Worm (Caenorhabditis elegans): ENCODE measurements around the gene pmp-1.
"Not testable (repeated sequence)": the region's sequence is repeated elsewhere in the genome, so short reads cannot be mapped to it uniquely, and the experiment has no call there.

pmp-1 gene

ce11 chrII:6883716-6884115 lies at the start of gene pmp-1:
pmp-1 (minus strand) TSS chrII:6883754.
- TF ChIP-seq unc-62 (GFP tag; optimal IDR thresholded peaks at IDR 0.05): no peak

- no peak for TF ChIP-seq unc-62 (GFP tag; optimal IDR thresholded peaks at IDR 0.05)
Measured at ce11 chrII:6932978-6933377, 49.4 kb upstream of the pmp-1 start.

ce11 chrII:6930072-6930471 lies 46.5 kb upstream of the pmp-1 start:
- no peak for TF ChIP-seq unc-62 (GFP tag; optimal IDR thresholded peaks at IDR 0.05)

ce11 chrII:6928416-6928815 lies 44.9 kb upstream of the pmp-1 start, which contains the start of gene flcn-1:
flcn-1 (plus strand) TSS chrII:6928763.
- no peak for TF ChIP-seq unc-62 (GFP tag; optimal IDR thresholded peaks at IDR 0.05)

DNA sequence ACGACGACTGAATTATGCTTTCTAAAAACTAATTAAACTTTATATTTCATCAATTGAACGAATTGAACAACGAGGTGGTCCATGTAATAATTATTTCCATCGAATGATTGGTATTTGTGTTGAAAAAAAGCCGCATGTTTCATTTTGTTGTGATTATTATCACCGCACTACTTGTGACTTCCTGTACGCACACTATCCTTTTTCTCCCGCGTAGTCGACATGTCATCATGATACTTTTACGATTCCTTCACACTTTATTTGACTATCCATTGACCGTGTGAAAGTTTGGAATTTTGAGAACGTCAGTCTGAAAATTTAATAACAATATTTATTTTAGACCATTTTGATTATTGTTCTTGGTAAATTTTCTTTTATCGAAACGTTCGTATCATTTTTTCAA lies 44.0 kb upstream of the pmp-1 start, which contains the start of gene F22D3.4:
TSS of gene F22D3.4 (minus strand) at position 1 of the 400 bp plus-strand sequence.
- TF ChIP-seq unc-62 (GFP tag; optimal IDR thresholded peaks at IDR 0.05): no peak

- TF ChIP-seq unc-62 (GFP tag; optimal IDR thresholded peaks at IDR 0.05): no peak
Measured at ce11 chrII:6927034-6927433, 43.5 kb upstream of the pmp-1 start.

DNA sequence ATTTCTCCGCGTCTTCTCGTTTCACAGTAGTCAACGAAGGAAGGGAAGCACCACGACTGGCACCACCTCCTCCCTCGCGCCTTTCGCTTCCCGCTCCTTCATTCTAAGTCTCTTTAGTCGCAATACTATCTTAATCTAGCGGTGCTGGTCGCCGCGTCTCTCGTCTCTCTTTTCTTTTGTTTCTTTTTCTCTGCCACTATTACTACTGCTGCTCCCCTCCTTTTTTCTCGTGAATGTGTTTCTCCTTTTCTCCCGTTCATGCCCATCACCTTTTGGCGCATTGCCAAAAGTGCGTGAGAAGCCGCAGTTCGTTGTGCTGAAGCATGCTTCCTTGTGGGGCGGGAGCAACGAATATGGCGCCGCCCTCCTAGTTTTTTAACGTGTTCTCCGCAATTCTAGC lies 42.9 kb upstream of the pmp-1 start:
- TF ChIP-seq unc-62 (GFP tag; optimal IDR thresholded peaks at IDR 0.05): no peak

ce11 chrII:6926054-6926453 lies 42.5 kb upstream of the pmp-1 start:
- TF ChIP-seq unc-62 (GFP tag; optimal IDR thresholded peaks at IDR 0.05): no peak

- TF ChIP-seq unc-62 (GFP tag; optimal IDR thresholded peaks at IDR 0.05): no peak
Measured at ce11 chrII:6923792-6924191, 40.2 kb upstream of the pmp-1 start.

ce11 chrII:6919363-6919851 lies 35.9 kb upstream of the pmp-1 start, which contains the start of gene B0252.1:
B0252.1 (plus strand) TSS chrII:6919680.
- TF ChIP-seq unc-62 (GFP tag; optimal IDR thresholded peaks at IDR 0.05): no peak

DNA sequence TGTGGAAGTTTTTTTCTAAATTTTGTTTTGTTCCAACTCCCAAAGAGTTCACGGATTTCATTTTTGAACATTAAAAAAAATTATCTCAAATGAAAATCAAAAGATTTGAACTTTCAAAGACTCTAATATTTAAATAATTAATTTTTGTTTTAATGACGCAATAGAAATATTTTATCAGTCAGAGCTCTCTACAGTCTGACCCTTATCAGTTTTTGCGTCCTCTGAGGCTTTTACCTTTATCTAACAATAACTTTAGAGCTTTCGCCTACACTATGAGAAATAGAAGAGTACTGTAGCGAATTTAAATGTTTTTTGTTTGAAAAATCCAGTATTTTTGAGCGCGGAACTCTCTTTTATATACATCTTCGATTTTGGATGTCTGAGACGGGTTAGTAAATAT lies 35.3 kb upstream of the pmp-1 start, which contains the start of gene B0252.5:
TSS of gene B0252.5 (minus strand) at position 17 of the 400 bp plus-strand sequence.
- TF ChIP-seq unc-62 (GFP tag; optimal IDR thresholded peaks at IDR 0.05): no peak

DNA sequence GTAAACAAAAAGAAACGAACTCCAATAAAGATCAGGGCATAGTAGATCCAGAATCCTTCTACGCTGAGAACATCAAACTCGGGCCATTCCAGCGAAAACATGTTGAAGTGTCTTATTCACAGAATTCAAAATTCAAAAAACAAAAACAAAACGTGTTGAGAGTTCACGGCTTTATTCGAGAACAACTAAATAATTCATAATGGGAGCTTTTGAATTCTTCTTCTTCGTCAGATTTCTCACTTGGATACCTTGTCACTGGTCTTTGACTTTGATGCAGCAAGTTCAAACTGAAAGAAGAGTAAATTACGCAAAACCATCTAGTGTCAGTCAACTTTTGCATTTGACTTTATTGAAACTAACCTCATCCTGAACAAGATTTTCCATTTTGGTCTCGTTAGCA lies 34.2 kb upstream of the pmp-1 start, which contains the start of gene B0252.11:
TSS of gene B0252.11 (minus strand) at position 101 of the 400 bp plus-strand sequence.
- no peak for TF ChIP-seq unc-62 (GFP tag; optimal IDR thresholded peaks at IDR 0.05)

ce11 chrII:6915875-6916274 lies 32.3 kb upstream of the pmp-1 start, which contains the start of gene B0252.8:
B0252.8 (plus strand) TSS chrII:6916166.
- TF ChIP-seq unc-62 (GFP tag; optimal IDR thresholded peaks at IDR 0.05): no peak

DNA sequence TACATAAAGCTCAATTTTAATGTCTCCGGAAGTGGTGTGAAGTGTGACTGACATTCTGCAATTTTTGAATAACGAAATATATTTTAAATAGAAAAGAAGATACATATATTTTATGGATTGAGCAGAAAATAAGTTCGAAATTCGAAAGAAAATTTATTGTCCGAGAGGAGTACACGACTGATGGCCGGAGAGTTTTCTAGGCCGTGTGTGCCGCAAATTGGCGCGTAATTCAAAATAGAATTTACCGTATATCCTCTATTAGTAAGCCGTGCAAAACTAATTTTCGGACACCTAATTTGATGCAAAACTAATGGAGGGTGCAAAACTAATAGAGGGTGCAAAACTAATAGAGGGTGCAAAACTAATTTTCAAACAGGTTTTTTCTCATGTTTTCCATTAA lies 29.8 kb upstream of the pmp-1 start, which contains the start of gene cyn-10:
TSS of gene cyn-10 (minus strand) at position 57 of the 400 bp plus-strand sequence.
- TF ChIP-seq unc-62 (GFP tag; optimal IDR thresholded peaks at IDR 0.05): no peak

DNA sequence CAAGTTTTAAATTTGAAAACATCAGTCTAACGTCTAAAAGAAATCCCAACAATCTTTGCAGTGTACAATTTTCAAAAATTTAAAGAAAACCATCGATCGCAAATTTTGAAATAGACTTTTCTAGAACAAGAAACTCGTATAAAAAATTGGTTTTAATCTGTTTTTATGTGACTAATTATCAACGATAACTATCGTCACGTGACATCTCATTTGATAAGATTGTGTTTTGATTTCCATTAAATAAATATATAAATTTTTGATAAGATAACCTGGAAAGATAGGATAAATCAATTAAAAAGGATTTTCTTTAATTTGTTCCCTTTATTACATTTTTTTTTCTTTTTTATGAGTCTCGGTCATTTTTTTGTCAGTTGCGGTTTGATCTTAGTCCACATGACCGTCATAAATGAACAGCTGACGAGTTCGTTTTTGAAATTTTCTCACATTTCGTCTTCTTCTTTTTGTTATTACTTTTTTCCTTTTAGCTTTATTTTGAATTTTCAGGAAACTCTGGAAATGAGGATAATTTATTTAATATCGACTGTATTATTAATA lies 26.1 kb upstream of the pmp-1 start, which contains the start of gene asm-1:
TSS of gene asm-1 (plus strand) at position 505 of the 555 bp plus-strand sequence.
- TF ChIP-seq unc-62 (GFP tag; optimal IDR thresholded peaks at IDR 0.05): no peak

- TF ChIP-seq unc-62 (GFP tag; optimal IDR thresholded peaks at IDR 0.05): no peak
Measured at ce11 chrII:6908689-6909088, 25.1 kb upstream of the pmp-1 start.

DNA sequence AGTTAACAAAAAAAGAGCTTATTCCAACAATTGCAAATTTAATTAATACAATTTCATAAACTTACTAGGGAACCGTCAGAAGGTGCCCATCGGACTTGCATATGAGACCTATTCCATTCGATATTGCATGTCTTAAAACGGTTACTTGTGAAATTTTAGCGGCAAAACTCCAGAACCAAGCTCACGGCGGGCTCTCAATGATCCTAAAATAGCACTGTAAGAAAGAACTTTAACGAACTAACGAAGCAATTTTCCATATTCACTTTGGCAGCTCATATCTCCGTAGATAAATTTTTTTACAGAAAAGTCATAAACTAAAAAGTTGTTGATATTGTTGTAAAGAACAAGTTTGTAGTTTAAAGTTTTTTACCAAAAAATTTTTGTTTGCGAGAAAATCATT lies 24.1 kb upstream of the pmp-1 start, which contains the start of gene B0252.3:
TSS of gene B0252.3 (minus strand) at position 101 of the 400 bp plus-strand sequence.
- not testable (repeated sequence) for TF ChIP-seq unc-62 (GFP tag; optimal IDR thresholded peaks at IDR 0.05)
